Fruit fly (Drosophila melanogaster): ENCODE measurements around the gene CG14408.
A peak's percentile ranks its signal among the peaks of the same experiment; 100 is the strongest.

Gene CG14408

dm6 chrX:14856261-14856660 lies 24.4 kb upstream of the CG14408 start, which contains the start of gene CG9519:
TSS of gene CG9519 (minus strand) at chrX:14856361.
- TF ChIP-seq Dfd (GFP tag; optimal IDR thresholded peaks at IDR 0.05): no peak
- TF ChIP-seq pan (optimal IDR thresholded peaks at IDR 0.05): no peak

dm6 chrX:14853153-14853672 lies 21.4 kb upstream of the CG14408 start, which contains the start of gene CG9521:
TSS of gene CG9521 (minus strand) at chrX:14853269.
- TF ChIP-seq fru (GFP tag; optimal IDR thresholded peaks at IDR 0.05) (no peak), woc (GFP tag; optimal IDR thresholded peaks at IDR 0.05) (no peak), Hr83 (GFP tag; optimal IDR thresholded peaks at IDR 0.05; ENCODE audit: poor library complexity, severe bottlenecking) (no peak), Dif (GFP tag; optimal IDR thresholded peaks at IDR 0.05; ENCODE audit: partially characterized antibody) (no peak), CrebA (GFP tag; optimal IDR thresholded peaks at IDR 0.05; ENCODE audit: borderline replicate concordance) (no peak), HLH106 (tag; optimal IDR thresholded peaks at IDR 0.05) (no peak), Sp1 (GFP tag; optimal IDR thresholded peaks at IDR 0.05) (no peak), Dfd (GFP tag; optimal IDR thresholded peaks at IDR 0.05) (no peak), rgr (GFP tag; optimal IDR thresholded peaks at IDR 0.05) (no peak), br (GFP tag; optimal IDR thresholded peaks at IDR 0.05) (no peak), Vsx2 (GFP tag; optimal IDR thresholded peaks at IDR 0.05; ENCODE audit: partially characterized antibody) (no peak), sv (GFP tag; optimal IDR thresholded peaks at IDR 0.05) (no peak)

- TF ChIP-seq Jra (GFP tag; optimal IDR thresholded peaks at IDR 0.05) (no peak), tai (GFP tag; optimal IDR thresholded peaks at IDR 0.05) (no peak), fru (GFP tag; optimal IDR thresholded peaks at IDR 0.05) (no peak), woc (GFP tag; optimal IDR thresholded peaks at IDR 0.05) (no peak), h (GFP tag; optimal IDR thresholded peaks at IDR 0.05) (no peak), dl (GFP tag; optimal IDR thresholded peaks at IDR 0.05; ENCODE audit: insufficient read depth in 1 of 2, partially characterized antibody in 2 of 2) (no peak), CrebA (GFP tag; optimal IDR thresholded peaks at IDR 0.05; ENCODE audit: borderline replicate concordance) (no peak), N (GFP tag; optimal IDR thresholded peaks at IDR 0.05) (no peak), Mio (GFP tag; optimal IDR thresholded peaks at IDR 0.05) (no peak), dsf (GFP tag; optimal IDR thresholded peaks at IDR 0.05; ENCODE audit: borderline replicate concordance) (no peak), Hnf4 (GFP tag; optimal IDR thresholded peaks at IDR 0.05) (no peak)
These were observed 18.2 kb upstream of the CG14408 start for dm6 chrX:14850069-14850468.

- no peak for TF ChIP-seq Jra (GFP tag; optimal IDR thresholded peaks at IDR 0.05)
- TF ChIP-seq br (GFP tag; optimal IDR thresholded peaks at IDR 0.05): peak; percentile 67
- TF ChIP-seq pan (optimal IDR thresholded peaks at IDR 0.05): no peak
- TF ChIP-seq rgr (GFP tag; optimal IDR thresholded peaks at IDR 0.05): peak; percentile 68
- TF ChIP-seq CrebA (GFP tag; optimal IDR thresholded peaks at IDR 0.05; ENCODE audit: borderline replicate concordance): no peak
- TF ChIP-seq Mio (GFP tag; optimal IDR thresholded peaks at IDR 0.05): no peak
- peak; percentile 56 for TF ChIP-seq HLH106 (tag; optimal IDR thresholded peaks at IDR 0.05)
- no peak for TF ChIP-seq jim (GFP tag; optimal IDR thresholded peaks at IDR 0.05)
- TF ChIP-seq Hr78 (GFP tag; optimal IDR thresholded peaks at IDR 0.05): no peak
- peak; percentile 2 for TF ChIP-seq sage (GFP tag; optimal IDR thresholded peaks at IDR 0.05)
- TF ChIP-seq psq (GFP tag; optimal IDR thresholded peaks at IDR 0.05): peak; percentile 57
- no peak for TF ChIP-seq dl (GFP tag; optimal IDR thresholded peaks at IDR 0.05; ENCODE audit: insufficient read depth in 1 of 2, partially characterized antibody in 2 of 2)
- TF ChIP-seq foxo (GFP tag; optimal IDR thresholded peaks at IDR 0.05): peak in 1 of 2 experiments; percentile 76
- no peak for TF ChIP-seq Vsx2 (GFP tag; optimal IDR thresholded peaks at IDR 0.05; ENCODE audit: partially characterized antibody)
- TF ChIP-seq fru (GFP tag; optimal IDR thresholded peaks at IDR 0.05): peak; percentile 78
- no peak for TF ChIP-seq lola (GFP tag; optimal IDR thresholded peaks at IDR 0.05)
- TF ChIP-seq CG32264 (GFP tag; optimal IDR thresholded peaks at IDR 0.05): peak; percentile 25
- TF ChIP-seq dsf (GFP tag; optimal IDR thresholded peaks at IDR 0.05; ENCODE audit: borderline replicate concordance): no peak
- no peak for TF ChIP-seq Dfd (GFP tag; optimal IDR thresholded peaks at IDR 0.05)
- TF ChIP-seq ey (GFP tag; optimal IDR thresholded peaks at IDR 0.05): peak; percentile 73
- TF ChIP-seq Hnf4 (GFP tag; optimal IDR thresholded peaks at IDR 0.05): peak; percentile 62
- peak; percentile 55 for TF ChIP-seq sv (GFP tag; optimal IDR thresholded peaks at IDR 0.05)
- peak; percentile 82 for TF ChIP-seq h (GFP tag; optimal IDR thresholded peaks at IDR 0.05)
- TF ChIP-seq OdsH (GFP tag; optimal IDR thresholded peaks at IDR 0.05): peak; percentile 70
- TF ChIP-seq dmrt93B (GFP tag; optimal IDR thresholded peaks at IDR 0.05): peak; percentile 18
- peak; percentile 62 for TF ChIP-seq woc (GFP tag; optimal IDR thresholded peaks at IDR 0.05)
- peak; percentile 58 for TF ChIP-seq tai (GFP tag; optimal IDR thresholded peaks at IDR 0.05)
- TF ChIP-seq GATAd (GFP tag; optimal IDR thresholded peaks at IDR 0.05): no peak
- TF ChIP-seq CG9705 (GFP tag; optimal IDR thresholded peaks at IDR 0.05): peak; percentile 17
- TF ChIP-seq brk (GFP tag; optimal IDR thresholded peaks at IDR 0.05): peak; percentile 0
- no peak for TF ChIP-seq N (GFP tag; optimal IDR thresholded peaks at IDR 0.05)
- TF ChIP-seq Sp1 (GFP tag; optimal IDR thresholded peaks at IDR 0.05): peak; percentile 60
- TF ChIP-seq usp (GFP tag; optimal IDR thresholded peaks at IDR 0.05): no peak
- TF ChIP-seq Rel (GFP tag; optimal IDR thresholded peaks at IDR 0.05): no peak
- TF ChIP-seq Rel (tag; optimal IDR thresholded peaks at IDR 0.05): no peak
- no peak for TF ChIP-seq Abd-B (GFP tag; optimal IDR thresholded peaks at IDR 0.05)
- TF ChIP-seq Myc (optimal IDR thresholded peaks at IDR 0.05): no peak
- TF ChIP-seq Dif (GFP tag; optimal IDR thresholded peaks at IDR 0.05; ENCODE audit: partially characterized antibody): no peak
- no peak for TF ChIP-seq Hr83 (GFP tag; optimal IDR thresholded peaks at IDR 0.05; ENCODE audit: poor library complexity, severe bottlenecking)
These were observed 17.0 kb upstream of the CG14408 start, which contains the start of gene CG9522 for dm6 chrX:14848755-14849354. TSS of gene CG9522 (minus strand) at chrX:14848808.

Measured in whole organism, wandering third instar larva.